Fruit fly (Drosophila melanogaster) Kc167 (cell line): ENCODE data around the gene bchs.

Source experiments
- Myc ChIP-seq: fragments of >200 bp; optimal IDR thresholded peaks from 2 replicates; lab custom pipeline; 2017; ENCODE audit warnings: missing external identifiers
- Sin3A ChIP-seq: fragments of >200 bp; optimal IDR thresholded peaks from 2 replicates; lab custom pipeline; 2018; ENCODE audit warnings: missing external identifiers
- h ChIP-seq: fragments of >200 bp; optimal IDR thresholded peaks from 3 replicates; lab custom pipeline; 2018; ENCODE audit warnings: missing external identifiers
- psq ChIP-seq: fragments of >200 bp; optimal IDR thresholded peaks from 2 replicates; lab custom pipeline; 2017; ENCODE audit warnings: missing external identifiers
- ttk ChIP-seq: sonication (Bioruptor generic); optimal IDR thresholded peaks from 2 replicates; lab custom pipeline; 2017; ENCODE audit warnings: missing external identifiers

- no peak for TF ChIP-seq h (lab: Kevin White, UChicago)
- no peak for TF ChIP-seq psq
- no peak for TF ChIP-seq Myc (lab: Kevin White, UChicago)
- TF ChIP-seq ttk (lab: Kevin White, UChicago): no peak
- no peak for TF ChIP-seq Sin3A (lab: Kevin White, UChicago)
These were observed 27.5 kb upstream of the bchs start, which contains the start of gene rau for dm6 chr2L:5879363-5879934.
